Fruit fly (Drosophila melanogaster) whole organism, embryonic: ENCODE data around the gene mTerf3.

Experiments used
- Asciz ChIP-seq: fragments of 200-800 bp; sonication (Bioruptor generic); optimal IDR thresholded peaks from 2 replicates; lab custom pipeline; 2017; ENCODE audit warnings: missing biosample characterization, mild to moderate bottlenecking, missing genetic modification characterization, missing genetic modification reagents
- Bgb ChIP-seq: fragments of 200-800 bp; sonication (Bioruptor generic); IDR thresholded peaks from 2 replicates; pipeline ENCODE4 v1.3.6; 2022; ENCODE audit warnings: missing biosample characterization, missing genetic modification characterization; ENCODE audit not compliant: partially characterized antibody
- Blimp-1 ChIP-seq: fragments of 200-800 bp; sonication (Bioruptor generic); optimal IDR thresholded peaks from 3 replicates; lab custom pipeline; 2018; ENCODE audit warnings: missing biosample characterization, missing genetic modification characterization, mild to moderate bottlenecking, moderate library complexity, missing genetic modification reagents
- C15 ChIP-seq: fragments of 200-800 bp; sonication (Bioruptor generic); IDR thresholded peaks from 3 replicates; pipeline ENCODE4 v1.3.6; 2022; ENCODE audit warnings: missing biosample characterization, missing genetic modification characterization
- CG1024 ChIP-seq: fragments of 200-800 bp; sonication (Bioruptor generic); IDR thresholded peaks from 2 replicates; pipeline ENCODE4 v1.3.6; 2022; ENCODE audit warnings: missing biosample characterization, missing genetic modification characterization
- CG10274 ChIP-seq: fragments of 200-800 bp; sonication (Bioruptor generic); optimal IDR thresholded peaks from 3 replicates; lab custom pipeline; 2017; ENCODE audit warnings: missing biosample characterization, mild to moderate bottlenecking, missing genetic modification characterization
- CG10565 ChIP-seq: fragments of 200-800 bp; sonication (Bioruptor generic); optimal IDR thresholded peaks from 3 replicates; lab custom pipeline; 2016; ENCODE audit warnings: missing biosample characterization, mild to moderate bottlenecking, missing genetic modification characterization
- CG12236 ChIP-seq: fragments of 200-800 bp; sonication (Bioruptor generic); optimal IDR thresholded peaks from 2 replicates; lab custom pipeline; 2016; ENCODE audit warnings: missing biosample characterization, missing genetic modification characterization
- CG13775 ChIP-seq: fragments of 200-800 bp; sonication (Bioruptor generic); optimal IDR thresholded peaks from 3 replicates; lab custom pipeline; 2017; ENCODE audit warnings: missing biosample characterization, mild to moderate bottlenecking, missing genetic modification characterization
- CG17385 ChIP-seq: fragments of 200-800 bp; sonication (Bioruptor generic); optimal IDR thresholded peaks from 3 replicates; lab custom pipeline; 2018; ENCODE audit warnings: missing biosample characterization, mild to moderate bottlenecking, missing genetic modification characterization
- CG17568 ChIP-seq: fragments of 200-800 bp; sonication (Bioruptor generic); optimal IDR thresholded peaks from 2 replicates; lab custom pipeline; 2018; ENCODE audit warnings: missing biosample characterization, mild to moderate bottlenecking, missing genetic modification characterization, moderate library complexity
- CG18619 ChIP-seq: fragments of 200-800 bp; sonication (Bioruptor generic); optimal IDR thresholded peaks from 3 replicates; lab custom pipeline; 2017; ENCODE audit warnings: missing biosample characterization, mild to moderate bottlenecking, missing genetic modification characterization
- CG2116 ChIP-seq: fragments of 200-800 bp; sonication (Bioruptor generic); optimal IDR thresholded peaks from 3 replicates; lab custom pipeline; 2018; ENCODE audit warnings: missing biosample characterization, mild to moderate bottlenecking, missing genetic modification characterization
- CG2875 ChIP-seq: fragments of 200-800 bp; sonication (Bioruptor generic); optimal IDR thresholded peaks from 2 replicates; lab custom pipeline; 2017; ENCODE audit warnings: missing biosample characterization, mild to moderate bottlenecking, missing genetic modification characterization, missing genetic modification reagents
- CG3407 ChIP-seq: fragments of 200-800 bp; sonication (Bioruptor generic); optimal IDR thresholded peaks from 2 replicates; lab custom pipeline; 2018; ENCODE audit warnings: missing biosample characterization, mild to moderate bottlenecking, missing genetic modification characterization
- CG3838 ChIP-seq: fragments of 200-800 bp; sonication (Bioruptor generic); optimal IDR thresholded peaks from 3 replicates; lab custom pipeline; 2016; ENCODE audit warnings: missing biosample characterization, missing genetic modification characterization
- CG4730 ChIP-seq: fragments of 200-800 bp; sonication (Bioruptor generic); IDR thresholded peaks from 2 replicates; pipeline ENCODE4 v1.3.6; 2022; ENCODE audit warnings: missing biosample characterization, missing genetic modification characterization
- CG6272 ChIP-seq: fragments of 200-800 bp; sonication (Bioruptor generic); IDR thresholded peaks from 2 replicates; pipeline ENCODE4 v1.3.6; 2022; ENCODE audit warnings: missing biosample characterization, missing genetic modification characterization
- CG6813 ChIP-seq: fragments of 200-800 bp; sonication (Bioruptor generic); optimal IDR thresholded peaks from 2 replicates; lab custom pipeline; 2017; ENCODE audit warnings: missing biosample characterization, missing genetic modification characterization, mild to moderate bottlenecking, moderate library complexity, missing genetic modification reagents
- CG8478 ChIP-seq: fragments of >200 bp; optimal IDR thresholded peaks from 2 replicates; lab custom pipeline; 2018
- CG8924 ChIP-seq: fragments of 200-800 bp; optimal IDR thresholded peaks from 3 replicates; lab custom pipeline; 2019; ENCODE audit warnings: missing biosample characterization, mild to moderate bottlenecking, missing genetic modification characterization, moderate library complexity
- CG9437 ChIP-seq: fragments of 200-800 bp; sonication (Bioruptor generic); optimal IDR thresholded peaks from 2 replicates; lab custom pipeline; 2018; ENCODE audit warnings: missing biosample characterization, mild to moderate bottlenecking, missing genetic modification characterization
- CkIIα-i1 ChIP-seq: fragments of 200-800 bp; sonication (Bioruptor generic); IDR thresholded peaks from 2 replicates; pipeline ENCODE4 v1.3.6; 2022; ENCODE audit warnings: missing biosample characterization, missing genetic modification characterization
- D ChIP-seq, 2 experiments: fragments of 200-800 bp in 1 of 2; fragments of >200 bp in 1 of 2; sonication (Bioruptor generic) in 1 of 2; optimal IDR thresholded peaks; 2 replicates in 1 of 2; 3 replicates in 1 of 2; lab custom pipeline; 2017; ENCODE audit warnings: mild to moderate bottlenecking in 1 of 2, missing biosample characterization in 1 of 2, missing genetic modification characterization in 1 of 2, missing genetic modification reagents in 1 of 2
- Dref ChIP-seq: fragments of 200-800 bp; sonication (Bioruptor generic); IDR thresholded peaks from 2 replicates; pipeline ENCODE4 v1.3.6; 2022; ENCODE audit warnings: missing biosample characterization, missing genetic modification characterization
- Drgx ChIP-seq: fragments of 200-800 bp; sonication (Bioruptor generic); IDR thresholded peaks from 2 replicates; pipeline ENCODE4 v1.3.6; 2022; ENCODE audit warnings: missing biosample characterization, missing genetic modification characterization
- GATAe ChIP-seq: fragments of 200-800 bp; sonication (Bioruptor generic); conservative IDR thresholded peaks from 2 replicates; pipeline ENCODE4 v1.3.6; 2022; ENCODE audit warnings: missing biosample characterization, missing genetic modification characterization
- HmgZ ChIP-seq: fragments of 200-800 bp; sonication (Bioruptor generic); optimal IDR thresholded peaks from 2 replicates; lab custom pipeline; 2018; ENCODE audit warnings: missing biosample characterization, mild to moderate bottlenecking, missing genetic modification characterization
- Med ChIP-seq: fragments of 200-800 bp; sonication (Bioruptor generic); peaks from one replicate; lab custom pipeline; 2016; ENCODE audit warnings: missing biosample characterization, missing genetic modification characterization, mild to moderate bottlenecking, inconsistent platforms, moderate library complexity
- Pdp1 ChIP-seq, 2 experiments: fragments of 200-800 bp; sonication (Bioruptor generic); optimal IDR thresholded peaks; 3 replicates each; lab custom pipeline; 2016; ENCODE audit warnings: missing biosample characterization in 2 of 2, missing genetic modification characterization in 2 of 2, mild to moderate bottlenecking in 1 of 2, moderate library complexity in 1 of 2
- Scr ChIP-seq: fragments of 200-800 bp; sonication (Bioruptor generic); IDR thresholded peaks from 2 replicates; pipeline ENCODE4 v1.3.6; 2022; ENCODE audit warnings: missing biosample characterization, missing genetic modification characterization; ENCODE audit not compliant: partially characterized antibody
- Sox100B ChIP-seq: fragments of 200-800 bp; sonication (Bioruptor generic); optimal IDR thresholded peaks from 3 replicates; lab custom pipeline; 2018; ENCODE audit warnings: missing biosample characterization, mild to moderate bottlenecking, missing genetic modification characterization
- Ssrp ChIP-seq: fragments of 200-800 bp; sonication (Bioruptor generic); optimal IDR thresholded peaks from 2 replicates; lab custom pipeline; 2018; ENCODE audit warnings: missing biosample characterization, mild to moderate bottlenecking, missing genetic modification characterization, moderate library complexity
- Taf1 ChIP-seq: fragments of 200-800 bp; sonication (Bioruptor generic); IDR thresholded peaks from 2 replicates; pipeline ENCODE4 v1.3.6; 2022; ENCODE audit warnings: missing biosample characterization, missing genetic modification characterization
- Usf ChIP-seq: fragments of 200-800 bp; sonication (Bioruptor generic); optimal IDR thresholded peaks from 2 replicates; lab custom pipeline; 2017; ENCODE audit warnings: missing genotype, missing biosample characterization, missing genetic modification characterization
- chn ChIP-seq: fragments of 200-800 bp; sonication (Bioruptor generic); optimal IDR thresholded peaks from 2 replicates; lab custom pipeline; 2016; ENCODE audit warnings: missing biosample characterization, missing genetic modification characterization
- crol ChIP-seq: fragments of 200-800 bp; sonication (Bioruptor generic); IDR thresholded peaks from 2 replicates; pipeline ENCODE4 v1.3.6; 2022; ENCODE audit warnings: missing biosample characterization, missing genetic modification characterization
- gcm ChIP-seq: fragments of 200-800 bp; sonication (Bioruptor generic); optimal IDR thresholded peaks from 2 replicates; lab custom pipeline; 2019; ENCODE audit warnings: missing biosample characterization, mild to moderate bottlenecking, missing genetic modification characterization, moderate library complexity
- inv ChIP-seq: fragments of 200-800 bp; sonication (Bioruptor generic); IDR thresholded peaks from 2 replicates; pipeline ENCODE4 v1.3.6; 2022; ENCODE audit warnings: missing biosample characterization, missing genetic modification characterization; ENCODE audit not compliant: partially characterized antibody
- kah ChIP-seq: fragments of 200-800 bp; sonication (Bioruptor generic); optimal IDR thresholded peaks from 2 replicates; lab custom pipeline; 2018; ENCODE audit warnings: missing biosample characterization, mild to moderate bottlenecking, missing genetic modification characterization
- ken ChIP-seq: fragments of 200-800 bp; sonication (Bioruptor generic); IDR thresholded peaks from 3 replicates; pipeline ENCODE4 v1.3.6; 2022; ENCODE audit warnings: missing biosample characterization, missing genetic modification characterization
- nom ChIP-seq: fragments of 200-800 bp; sonication (Bioruptor generic); optimal IDR thresholded peaks from 2 replicates; lab custom pipeline; 2017; ENCODE audit warnings: missing biosample characterization, missing genetic modification characterization, mild to moderate bottlenecking, moderate library complexity, missing genetic modification reagents
- peb ChIP-seq: fragments of 200-800 bp; sonication (Bioruptor generic); IDR thresholded peaks from 2 replicates; pipeline ENCODE4 v1.3.6; 2022; ENCODE audit warnings: missing biosample characterization, missing genetic modification characterization
- pros ChIP-seq: fragments of 200-800 bp; sonication (Bioruptor generic); optimal IDR thresholded peaks from 3 replicates; lab custom pipeline; 2019; ENCODE audit warnings: missing biosample characterization, mild to moderate bottlenecking, missing genetic modification characterization, moderate library complexity
- slou ChIP-seq: fragments of 200-800 bp; sonication (Bioruptor generic); optimal IDR thresholded peaks from 3 replicates; lab custom pipeline; 2016; ENCODE audit warnings: missing biosample characterization, missing genetic modification characterization
- tll ChIP-seq, 2 experiments: fragments of 200-800 bp in 1 of 2; fragments of >200 bp in 1 of 2; sonication (Bioruptor generic) in 1 of 2; optimal IDR thresholded peaks; 2 replicates each; lab custom pipeline; 2017 to 2019; ENCODE audit warnings: missing biosample characterization in 2 of 2, missing genetic modification characterization in 2 of 2, mild to moderate bottlenecking in 1 of 2, moderate library complexity in 1 of 2
- tna ChIP-seq: fragments of 200-800 bp; sonication (Bioruptor generic); IDR thresholded peaks from 2 replicates; pipeline ENCODE4 v1.3.6; 2022; ENCODE audit warnings: missing biosample characterization, missing genetic modification characterization; ENCODE audit not compliant: partially characterized antibody
- zfh2 ChIP-seq: fragments of 200-800 bp; sonication (Bioruptor generic); optimal IDR thresholded peaks from 2 replicates; lab custom pipeline; 2016; ENCODE audit warnings: missing biosample characterization, missing genetic modification characterization

Gene mTerf3

DNA sequence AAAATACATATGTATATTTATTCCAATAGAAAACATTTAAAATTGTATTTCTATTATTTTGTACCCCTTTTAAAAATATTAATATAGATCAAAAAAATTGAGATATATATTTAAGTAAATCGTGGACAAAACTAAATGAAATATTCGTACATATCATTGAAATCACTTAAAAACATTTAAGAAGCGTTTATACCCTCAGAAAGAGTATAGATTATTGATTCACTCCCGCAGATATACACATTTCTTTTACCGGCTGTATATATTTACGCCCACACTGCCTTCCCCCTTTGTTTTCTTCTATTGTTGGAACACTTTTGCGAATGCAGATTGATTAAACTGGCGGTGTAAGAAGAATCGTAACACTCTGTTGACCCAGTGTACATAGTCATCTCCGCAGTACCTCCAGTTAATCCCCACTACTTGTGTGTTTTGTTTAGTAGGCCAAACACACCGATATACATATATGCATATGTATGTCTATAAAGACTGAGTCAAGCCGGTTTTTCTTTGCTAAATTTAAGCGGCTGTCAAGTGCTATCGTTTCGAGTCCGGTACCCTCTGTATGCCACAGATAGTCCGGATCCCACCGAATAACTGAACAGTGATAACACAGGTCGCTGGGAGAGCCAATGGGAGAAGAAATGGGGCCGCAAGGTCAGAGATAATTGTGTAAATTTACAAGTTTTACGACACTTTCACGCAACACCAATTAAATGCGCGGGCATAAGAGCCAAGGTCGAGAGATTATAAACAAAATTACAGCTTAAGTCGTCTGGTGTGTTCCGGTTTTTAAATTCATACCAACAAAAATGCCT is 48.9 kb downstream of the mTerf3 start (continued):
- TF ChIP-seq CG10274 = no peak
- TF ChIP-seq Taf1 = no peak
- no peak for TF ChIP-seq gcm (GFP tag; lab: Kevin White, UChicago)
- peak; percentile 54 for TF ChIP-seq CG2116
- TF ChIP-seq inv = no peak
- TF ChIP-seq CG2875 (GFP tag; lab: Kevin White, UChicago) = peak; percentile 79
- TF ChIP-seq Ssrp = no peak
- no peak for TF ChIP-seq peb (GFP tag; lab: Robert Waterston, UW)
- peak; percentile 8 for TF ChIP-seq kah (GFP tag; lab: Kevin White, UChicago)
- no peak for TF ChIP-seq D (optimal IDR thresholded peaks at IDR 0.05; lab: Kevin White, UChicago)
- peak; percentile 34 for TF ChIP-seq D (GFP tag; optimal IDR thresholded peaks at IDR 0.05; lab: Kevin White, UChicago)
- TF ChIP-seq CG9437 (GFP tag; lab: Kevin White, UChicago) = peak; percentile 22
- no peak for TF ChIP-seq tna (GFP tag; lab: Robert Waterston, UW)
- TF ChIP-seq Blimp-1 = no peak
- 0 out of 2 replicates have a peak, but pooled peaks have one; percentile 22 for TF ChIP-seq Drgx (GFP tag; lab: Robert Waterston, UW)
- TF ChIP-seq Pdp1 (GFP tag; optimal IDR thresholded peaks at IDR 0.05; lab: Kevin White, UChicago) = peak; percentile 20 to 61
- no peak for TF ChIP-seq Usf
- no peak for TF ChIP-seq zfh2 (GFP tag; lab: Kevin White, UChicago)
- no peak for TF ChIP-seq chn
- TF ChIP-seq GATAe (GFP tag; lab: Robert Waterston, UW) = no peak
- no peak for TF ChIP-seq CG1024
- peak; percentile 29; the same call in 1 of the 3 replicates for TF ChIP-seq ken (GFP tag; lab: Robert Waterston, UW)
- peak; percentile 96 for TF ChIP-seq Med (GFP tag; lab: Kevin White, UChicago)
- TF ChIP-seq CG17385 (GFP tag; lab: Kevin White, UChicago) = peak; percentile 43
- no peak for TF ChIP-seq CG4730 (GFP tag; lab: Robert Waterston, UW)
- TF ChIP-seq Bgb (GFP tag; lab: Robert Waterston, UW) = no peak
- TF ChIP-seq CG10565 (GFP tag; lab: Kevin White, UChicago) = no peak
- TF ChIP-seq CG6813 (GFP tag; lab: Kevin White, UChicago) = peak; percentile 73
- no peak for TF ChIP-seq CG13775 (GFP tag; lab: Kevin White, UChicago)
- peak; percentile 53 for TF ChIP-seq Sox100B (GFP tag; lab: Kevin White, UChicago)
- TF ChIP-seq CG17568 (GFP tag; lab: Kevin White, UChicago) = peak; percentile 69
- TF ChIP-seq Asciz = peak; percentile 79
- no peak for TF ChIP-seq CG6272 (GFP tag; lab: Robert Waterston, UW)
- TF ChIP-seq CG8478 = no peak
- TF ChIP-seq crol = peak; percentile 7; the same call in 1 of the 2 replicates
- peak; percentile 14 for TF ChIP-seq HmgZ (tag; lab: Kevin White, UChicago)
- TF ChIP-seq CkIIα-i1 (GFP tag; lab: Robert Waterston, UW) = no peak
- no peak for TF ChIP-seq C15 (GFP tag; lab: Robert Waterston, UW)
- TF ChIP-seq slou (GFP tag; lab: Kevin White, UChicago) = peak; percentile 40
- TF ChIP-seq CG18619 = peak; percentile 53
- no peak for TF ChIP-seq nom (GFP tag; lab: Kevin White, UChicago)
- TF ChIP-seq CG12236 (GFP tag; lab: Kevin White, UChicago) = peak; percentile 72
- TF ChIP-seq tll (GFP tag; optimal IDR thresholded peaks at IDR 0.05; lab: Kevin White, UChicago) = no peak
- TF ChIP-seq CG3407 (GFP tag; lab: Kevin White, UChicago) = peak; percentile 77
- no peak for TF ChIP-seq Scr (GFP tag; lab: Robert Waterston, UW)
- peak; percentile 13 for TF ChIP-seq CG3838
- TF ChIP-seq Dref (GFP tag; lab: Robert Waterston, UW) = no peak
- TF ChIP-seq CG8924 (tag; lab: Kevin White, UChicago) = peak; percentile 41
- TF ChIP-seq pros (GFP tag; lab: Kevin White, UChicago) = no peak
